Worm (Caenorhabditis elegans) whole organism, L4/young adult: ENCODE results near the gene C08F8.15.

Experiments used
- W03F9.2 ChIP-seq: fragments of 150-350 bp; optimal IDR thresholded peaks from 2 replicates; lab custom pipeline; 2014; ENCODE audit warnings: missing biosample characterization, missing genetic modification characterization
- dao-5 ChIP-seq: sonication (generic microtip); optimal IDR thresholded peaks from 2 replicates; lab custom pipeline; 2016; ENCODE audit warnings: missing genotype, missing genetic modification characterization, moderate library complexity, missing compliant biosample characterization

- TF ChIP-seq W03F9.2 (tag; lab: Kevin White, UChicago) (peak; percentile 26), dao-5 (tag; lab: Kevin White, UChicago) (no peak)
Measured at ce11 chrIV:11148788-11149366, 11.7 kb downstream of the C08F8.15 start.
